Fruit fly (Drosophila melanogaster): ENCODE measurements around the gene CG7202.

CG7202 gene

DNA sequence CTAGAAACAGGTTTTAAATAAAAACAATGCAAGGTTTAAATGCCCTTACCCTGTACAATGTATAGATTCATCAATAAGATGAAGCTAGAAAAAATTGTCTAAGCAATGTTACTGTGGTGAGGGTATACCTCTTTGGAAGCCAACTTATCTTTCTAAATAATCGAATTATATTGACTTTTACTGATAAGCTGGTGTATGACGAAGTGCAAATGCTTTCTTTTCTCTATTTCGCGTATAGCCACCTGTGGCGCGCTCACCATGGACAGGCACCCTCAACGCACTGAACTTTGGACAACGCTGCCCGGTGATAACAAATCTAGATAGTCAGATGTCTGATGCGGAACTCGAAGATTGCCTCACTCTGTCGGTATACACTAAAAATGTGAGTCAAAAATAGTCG lies 9.4 kb upstream of the CG7202 start (continued):
- peak; percentile 22 for TF ChIP-seq dmrt99B (tag; optimal IDR thresholded peaks at IDR 0.05)
- TF ChIP-seq CG9437 (GFP tag; optimal IDR thresholded peaks at IDR 0.05) = no peak
- no peak for TF ChIP-seq ara (GFP tag; IDR thresholded peaks at IDR 0.05)
- peak; percentile 36 for TF ChIP-seq Hmr (GFP tag; optimal IDR thresholded peaks at IDR 0.05)
- TF ChIP-seq grau (tag; optimal IDR thresholded peaks at IDR 0.05) = peak; percentile 25
- no peak for TF ChIP-seq chif (GFP tag; optimal IDR thresholded peaks at IDR 0.05)
- peak; percentile 15 for TF ChIP-seq bcd (GFP tag; optimal IDR thresholded peaks at IDR 0.05)
- TF ChIP-seq Ptx1 (GFP tag; IDR thresholded peaks at IDR 0.05) = 0 out of 2 replicates have a peak, but pooled peaks have one; percentile 26
- TF ChIP-seq ranshi (GFP tag; IDR thresholded peaks at IDR 0.05) = 0 out of 2 replicates have a peak, but pooled peaks have one; percentile 10
- TF ChIP-seq CG6689 (GFP tag; IDR thresholded peaks at IDR 0.05) = 0 out of 2 replicates have a peak, but pooled peaks have one; percentile 25
- TF ChIP-seq unpg (GFP tag; optimal IDR thresholded peaks at IDR 0.05) = peak; percentile 5
- peak in 1 of 2 experiments; percentile 65 for TF ChIP-seq Hr78 (GFP tag; optimal IDR thresholded peaks at IDR 0.05)
- no peak for TF ChIP-seq abd-A (tag; optimal IDR thresholded peaks at IDR 0.05)
- peak; percentile 23 for TF ChIP-seq Med (GFP tag)
- TF ChIP-seq gem (tag; optimal IDR thresholded peaks at IDR 0.05) = peak; percentile 38
- peak; percentile 25 for TF ChIP-seq CG34376 (GFP tag; optimal IDR thresholded peaks at IDR 0.05)
- peak; percentile 61 for TF ChIP-seq sug (tag; optimal IDR thresholded peaks at IDR 0.05)
- peak in 1 of 2 experiments; percentile 12 for TF ChIP-seq Eip74EF (GFP tag; optimal IDR thresholded peaks at IDR 0.05)
- TF ChIP-seq kni (GFP tag; optimal IDR thresholded peaks at IDR 0.05) = no peak
- peak; percentile 30 for TF ChIP-seq Sox102F (GFP tag; optimal IDR thresholded peaks at IDR 0.05)
- no peak for TF ChIP-seq CG17186 (GFP tag; optimal IDR thresholded peaks at IDR 0.05)
- TF ChIP-seq lab (GFP tag; optimal IDR thresholded peaks at IDR 0.05) = peak; percentile 53
- 0 out of 2 replicates have a peak, but pooled peaks have one; percentile 11 for TF ChIP-seq toy (GFP tag; IDR thresholded peaks at IDR 0.05)
- peak; percentile 29 for TF ChIP-seq cwo (GFP tag; optimal IDR thresholded peaks at IDR 0.05)
- peak; percentile 1 for TF ChIP-seq CG7786 (GFP tag; optimal IDR thresholded peaks at IDR 0.05)
- no peak for TF ChIP-seq pzg (GFP tag; optimal IDR thresholded peaks at IDR 0.05)
- peak; percentile 18; the same call in 1 of the 2 replicates for TF ChIP-seq Xrp1 (GFP tag; IDR thresholded peaks at IDR 0.05)
- 0 out of 2 replicates have a peak, but pooled peaks have one; percentile 15 for TF ChIP-seq ttk (GFP tag; IDR thresholded peaks at IDR 0.05)
- TF ChIP-seq CG12769 (tag; optimal IDR thresholded peaks at IDR 0.05) = peak; percentile 15
- TF ChIP-seq HLH3B (GFP tag; IDR thresholded peaks at IDR 0.05) = peak; percentile 47; the same call in 1 of the 2 replicates
- TF ChIP-seq E2f1 (GFP tag; IDR thresholded peaks at IDR 0.05) = peak; percentile 39; the same call in 1 of the 2 replicates
- no peak for TF ChIP-seq CG12236 (GFP tag; optimal IDR thresholded peaks at IDR 0.05)
- TF ChIP-seq CG32532 (GFP tag; IDR thresholded peaks at IDR 0.05) = peak; percentile 50; the same call in 1 of the 2 replicates
- TF ChIP-seq CG2678 (tag; optimal IDR thresholded peaks at IDR 0.05) = peak; percentile 52
- no peak for TF ChIP-seq CG30431 (GFP tag; optimal IDR thresholded peaks at IDR 0.05)
- TF ChIP-seq TFAM (GFP tag; optimal IDR thresholded peaks at IDR 0.05) = no peak
- TF ChIP-seq CG7839 (tag; optimal IDR thresholded peaks at IDR 0.05) = peak; percentile 27
- peak; percentile 9 for TF ChIP-seq CG13624 (GFP tag; optimal IDR thresholded peaks at IDR 0.05)
- no peak for TF ChIP-seq CG6765 (GFP tag; optimal IDR thresholded peaks at IDR 0.05)
- TF ChIP-seq vvl (GFP tag; IDR thresholded peaks at IDR 0.05) = peak; percentile 62
- no peak for TF ChIP-seq tx (GFP tag; optimal IDR thresholded peaks at IDR 0.05)
- TF ChIP-seq Ada2b (GFP tag; IDR thresholded peaks at IDR 0.05) = 0 out of 2 replicates have a peak, but pooled peaks have one; percentile 14
- TF ChIP-seq row (GFP tag; IDR thresholded peaks at IDR 0.05) = peak; percentile 64; the same call in 2 of the 3 replicates
- TF ChIP-seq so (GFP tag; IDR thresholded peaks at IDR 0.05) = 0 out of 3 replicates have a peak, but pooled peaks have one; percentile 8
